Fruit fly (Drosophila melanogaster) ovary, adult (tissue): ENCODE data around the gene Axn.
A peak's percentile ranks its signal among the peaks of the same experiment; 100 is the strongest.

Experiments
- CG17801 ChIP-seq: fragments of 200-800 bp; optimal IDR thresholded peaks from 2 replicates; lab custom pipeline; 2019; ENCODE audit warnings: missing biosample characterization, mild to moderate bottlenecking, missing genetic modification characterization, moderate library complexity; ENCODE audit not compliant: partially characterized antibody

The Axn gene

DNA sequence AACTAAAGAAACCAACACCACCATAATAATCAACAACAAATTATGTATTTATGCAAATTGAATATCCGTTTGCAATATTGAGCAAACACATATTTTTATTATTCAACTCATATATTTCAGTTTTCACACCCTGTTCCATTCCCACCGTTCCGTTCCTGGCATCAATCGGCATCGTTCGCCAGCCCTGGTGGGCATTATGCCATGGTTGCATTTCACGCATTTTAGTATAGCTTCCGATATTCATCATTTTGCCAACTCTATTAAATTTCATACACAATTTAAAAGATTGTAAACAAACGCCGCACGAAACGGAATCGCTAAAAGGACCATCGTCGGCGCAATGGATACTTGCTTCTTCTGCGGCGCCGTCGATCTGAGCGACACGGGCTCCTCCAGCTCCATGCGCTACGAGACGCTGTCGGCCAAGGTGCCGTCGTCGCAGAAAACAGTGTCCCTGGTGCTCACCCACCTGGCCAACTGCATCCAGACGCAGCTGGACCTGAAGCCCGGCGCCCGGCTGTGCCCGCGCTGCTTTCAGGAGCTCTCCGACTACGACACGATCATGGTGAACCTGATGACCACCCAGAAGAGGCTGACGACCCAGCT lies 20.6 kb downstream of the Axn start, which contains the start of gene Sry-delta:
TSS of gene Sry-delta (plus strand) at position 203 of the 606 bp plus-strand sequence.
- peak; percentile 68 for TF ChIP-seq CG17801 (GFP tag; lab: Kevin White, UChicago)

DNA sequence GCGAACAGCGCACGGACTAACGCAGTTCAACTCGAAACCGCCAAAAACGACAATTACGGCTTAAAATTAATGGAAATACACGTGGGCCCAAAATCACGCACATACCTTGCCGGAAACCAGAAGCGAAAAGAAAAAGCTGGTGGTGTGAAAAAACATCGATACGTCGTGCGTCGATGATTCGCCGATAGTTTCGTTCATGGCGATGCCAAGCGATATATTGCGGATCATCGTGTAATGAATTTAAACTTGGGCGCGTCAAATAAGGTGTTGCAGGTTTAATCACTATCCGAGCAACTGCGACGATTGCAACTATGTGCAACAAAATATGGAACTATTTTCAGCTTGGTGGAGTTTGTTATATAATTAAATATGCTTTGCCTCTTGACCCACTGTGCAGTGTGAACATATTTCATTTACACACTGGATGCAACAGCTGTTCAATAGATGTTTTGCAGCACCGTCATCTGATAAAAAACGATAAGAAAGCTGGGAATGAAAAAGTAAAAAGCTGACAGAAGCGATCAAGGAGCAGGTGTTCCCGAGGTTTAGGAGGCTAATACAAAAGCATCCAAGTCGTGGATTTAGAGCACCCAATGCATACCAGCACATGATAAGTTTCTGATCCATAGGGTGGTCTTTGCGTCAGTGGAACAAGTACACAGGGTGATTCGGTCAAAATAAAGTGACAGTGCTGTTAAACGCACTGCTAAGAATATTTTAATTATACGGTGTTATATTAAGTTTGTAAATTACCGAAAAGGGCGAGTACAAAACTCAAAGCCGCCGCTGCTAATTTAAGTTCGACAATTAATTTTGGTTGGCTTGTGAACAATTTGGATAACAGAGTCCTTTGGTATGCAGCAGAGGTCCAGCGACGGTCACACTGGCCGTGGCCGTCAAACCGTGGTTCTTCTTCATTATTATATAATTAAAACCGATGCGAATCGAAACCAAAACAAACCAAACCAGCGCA lies 23.7 kb downstream of the Axn start, which contains the start of the genes RpL32 and CG7943:
TSS of gene RpL32 (minus strand) at position 133 of the 973 bp plus-strand sequence.
TSS of gene CG7943 (plus strand) at position 442 of the 973 bp plus-strand sequence.
- TF ChIP-seq CG17801 (GFP tag; lab: Kevin White, UChicago): peak; percentile 95

dm6 chr3R:30050448-30050847 lies 27.8 kb downstream of the Axn start:
- no peak for TF ChIP-seq CG17801 (GFP tag; lab: Kevin White, UChicago)

- no peak for TF ChIP-seq CG17801 (GFP tag; lab: Kevin White, UChicago)
These were observed 29.3 kb downstream of the Axn start, which contains the start of gene CG15528 for dm6 chr3R:30051933-30052332. Gene CG15528 (minus strand): TSS chr3R:30052112.

DNA sequence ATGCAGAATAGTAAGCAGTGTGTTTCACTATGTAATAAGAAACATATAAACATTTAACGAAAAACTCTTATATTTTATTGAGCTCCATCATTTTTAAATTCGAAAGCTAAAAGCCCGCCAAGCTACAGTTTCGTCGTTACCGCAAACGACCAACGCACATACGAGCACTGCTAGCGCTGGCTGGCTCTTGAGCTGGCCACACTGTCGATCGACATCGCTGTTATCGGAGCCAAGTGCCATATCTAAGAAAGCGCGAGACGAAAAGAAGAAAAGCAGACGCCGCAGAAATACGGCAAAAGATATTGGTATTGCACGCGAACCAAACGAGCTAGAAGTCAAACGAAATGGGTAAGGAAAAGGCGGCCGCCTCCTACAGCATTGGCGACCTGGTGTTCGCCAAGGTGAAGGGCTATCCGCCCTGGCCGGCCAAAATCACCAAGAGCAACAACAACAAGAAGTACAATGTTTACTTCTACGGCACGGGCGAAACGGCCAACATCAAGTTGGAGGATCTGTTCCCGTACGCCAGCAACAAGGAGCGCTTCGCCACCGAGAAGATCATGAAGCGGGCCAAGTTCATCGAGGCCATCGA lies 29.9 kb downstream of the Axn start, which contains the start of gene Jasper:
TSS of gene Jasper (plus strand) at position 60 of the 592 bp plus-strand sequence.
- peak; percentile 41 for TF ChIP-seq CG17801 (GFP tag; lab: Kevin White, UChicago)

DNA sequence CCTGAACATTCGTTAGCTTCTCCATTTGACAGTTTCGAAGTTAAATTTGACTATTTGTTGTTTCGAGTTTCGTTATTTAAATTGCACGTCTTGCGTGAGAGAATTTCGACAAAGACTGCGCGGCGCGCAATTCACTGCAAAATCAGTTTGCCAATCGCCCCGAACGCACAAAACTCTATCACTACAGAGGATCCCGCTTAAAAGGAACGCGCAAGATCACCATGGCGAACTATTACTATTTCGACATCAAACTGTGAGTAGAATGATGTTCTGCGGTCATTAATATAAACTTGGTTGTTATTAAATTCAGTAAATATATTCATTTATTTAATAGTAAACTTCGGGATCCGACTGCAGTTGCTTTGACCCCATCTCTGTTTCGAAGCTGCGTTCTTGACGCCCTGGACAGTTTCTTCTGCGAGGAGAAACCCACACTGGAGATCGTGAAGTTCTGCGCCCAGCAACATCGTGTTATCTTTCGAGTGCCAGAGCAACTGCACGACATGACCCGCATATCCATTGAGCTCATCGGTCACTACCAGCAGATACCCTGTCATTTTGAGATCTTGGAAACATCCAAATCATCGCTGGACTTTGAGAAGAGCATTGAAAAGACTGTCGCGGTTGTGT lies 33.4 kb downstream of the Axn start, which contains the start of the genes Rpp14b and spn-A:
TSS of gene Rpp14b (plus strand) at position 43 of the 630 bp plus-strand sequence.
TSS of gene spn-A (minus strand) at position 123 of the 630 bp plus-strand sequence.
- TF ChIP-seq CG17801 (GFP tag; lab: Kevin White, UChicago): peak; percentile 8

DNA sequence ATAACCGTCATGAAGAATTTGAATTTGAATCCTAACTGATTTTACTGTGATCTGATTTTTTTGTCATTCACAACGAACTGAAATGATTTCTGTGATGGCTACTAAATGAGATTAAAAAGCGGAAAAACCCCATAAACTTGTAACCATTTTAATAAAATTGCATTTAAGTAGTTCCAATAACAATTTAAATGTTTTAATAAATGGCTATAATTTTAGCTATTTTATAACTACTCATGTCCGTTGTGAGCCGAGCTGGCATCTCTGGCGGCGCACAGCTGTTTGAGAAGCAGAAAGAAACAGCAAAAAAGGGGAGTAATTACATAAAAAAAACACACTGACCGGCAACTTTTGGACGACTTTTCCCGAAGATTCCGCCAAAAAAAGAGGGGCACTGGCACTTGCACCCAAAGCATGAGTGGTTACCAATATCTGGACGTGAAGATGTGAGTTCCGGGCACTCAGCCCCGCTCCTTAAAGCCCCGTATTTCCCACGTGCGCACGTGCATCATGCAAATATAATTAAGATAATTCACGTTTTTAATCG lies 34.0 kb downstream of the Axn start, which contains the start of the genes CG7950 and Rpp14a:
TSS of gene CG7950 (plus strand) at position 268 of the 544 bp plus-strand sequence.
TSS of gene Rpp14a (plus strand) at position 268 of the 544 bp plus-strand sequence.
- TF ChIP-seq CG17801 (GFP tag; lab: Kevin White, UChicago): peak; percentile 90

DNA sequence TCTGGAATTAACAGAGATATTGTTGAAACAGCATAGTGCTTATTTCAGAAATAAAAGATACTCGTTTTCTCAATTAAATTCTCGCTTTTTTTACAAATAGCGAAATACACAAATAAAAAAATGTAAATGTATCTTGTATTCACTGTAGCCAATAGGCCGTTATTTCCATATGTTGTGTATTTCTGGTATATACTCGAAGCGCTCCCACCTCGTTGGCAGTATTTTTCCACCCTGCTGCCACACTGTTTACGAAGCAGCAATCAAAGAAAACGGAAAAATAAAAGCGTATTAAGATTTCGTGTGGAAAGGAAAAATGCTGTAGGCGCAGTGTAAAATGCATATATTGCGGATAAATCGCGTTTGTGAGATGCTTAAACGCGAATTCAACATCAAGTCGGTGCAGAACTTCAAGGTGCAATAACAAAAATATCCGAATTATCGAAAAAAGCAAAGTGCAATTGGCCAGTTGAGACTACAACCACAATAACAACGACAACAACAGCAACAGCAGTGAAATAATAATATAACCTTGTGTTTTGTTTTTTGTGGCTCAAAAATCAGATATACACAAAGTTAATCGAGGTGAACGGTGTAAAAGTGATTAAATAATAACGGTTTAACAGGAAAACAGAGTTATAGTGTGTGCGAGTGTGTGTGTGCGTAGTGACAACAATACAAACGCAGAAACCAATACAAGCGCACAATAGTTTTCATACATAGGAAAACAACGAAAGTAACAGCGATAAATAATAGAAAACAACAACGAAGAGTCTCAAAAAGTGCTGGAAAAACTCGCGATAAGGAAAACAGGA lies 35.6 kb downstream of the Axn start, which contains the start of gene sima:
TSS of gene sima (plus strand) at position 255 of the 812 bp plus-strand sequence.
- peak; percentile 12 for TF ChIP-seq CG17801 (GFP tag; lab: Kevin White, UChicago)

DNA sequence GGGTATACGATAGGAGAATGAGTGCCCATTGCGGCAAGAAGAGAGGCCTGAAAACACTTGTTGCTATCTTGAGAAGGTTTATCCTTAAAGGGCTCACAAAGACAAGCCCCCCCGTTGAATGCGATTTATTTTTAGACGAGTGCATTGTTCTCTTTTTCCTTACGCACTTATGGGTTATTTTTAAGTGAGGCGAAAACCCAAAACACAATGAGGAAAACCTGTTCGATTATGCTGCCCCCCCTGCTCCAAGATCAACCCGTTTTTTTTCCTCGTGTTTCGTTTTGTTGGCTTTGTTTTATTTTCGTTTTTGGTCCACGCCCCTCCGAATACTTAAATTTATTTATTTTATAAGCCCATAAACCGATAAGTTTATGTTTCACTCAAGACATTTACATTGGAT lies 37.3 kb downstream of the Axn start:
- no peak for TF ChIP-seq CG17801 (GFP tag; lab: Kevin White, UChicago)

dm6 chr3R:30060451-30061153 lies 38.0 kb downstream of the Axn start:
- TF ChIP-seq CG17801 (GFP tag; lab: Kevin White, UChicago): no peak

DNA sequence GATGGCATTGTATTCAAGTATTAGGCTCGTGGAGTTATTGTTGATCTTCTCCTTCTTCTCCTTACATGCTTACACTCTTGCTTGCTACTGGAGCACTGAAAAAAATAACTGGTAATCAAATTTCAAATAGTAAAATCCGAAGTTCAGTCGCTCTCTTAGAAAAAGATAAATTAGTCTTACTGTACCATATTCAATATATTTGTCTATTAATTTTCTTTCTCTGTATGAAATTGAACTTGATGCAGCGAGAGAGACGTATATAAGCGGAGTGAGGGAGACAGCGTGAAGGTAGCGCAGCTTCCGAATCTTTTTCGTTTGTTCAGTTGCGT lies 38.5 kb downstream of the Axn start:
- TF ChIP-seq CG17801 (GFP tag; lab: Kevin White, UChicago): peak; percentile 13

- TF ChIP-seq CG17801 (GFP tag; lab: Kevin White, UChicago): no peak
These were observed 39.3 kb downstream of the Axn start for dm6 chr3R:30061980-30062379.
